Worm (Caenorhabditis elegans) whole organism, L4 larva: Measurements from ENCODE around the gene Y102A11A.2.

Experiments
- D1046.2 ChIP-seq: fragments of 200-800 bp; sonication (Bioruptor generic); IDR thresholded peaks from 2 replicates; pipeline ENCODE4 v1.3.6; 2022; ENCODE audit warnings: missing genetic modification characterization, missing compliant biosample characterization
- F37D6.2 ChIP-seq: sonication (generic microtip); optimal IDR thresholded peaks from 2 replicates; lab custom pipeline; 2016; ENCODE audit warnings: mild to moderate bottlenecking, missing genetic modification characterization, missing compliant biosample characterization
- R02D3.7 ChIP-seq: fragments of 150-350 bp; sonication (generic microtip); optimal IDR thresholded peaks from 3 replicates; lab custom pipeline; 2014; ENCODE audit warnings: missing biosample characterization, missing genetic modification characterization
- T20F7.1 ChIP-seq: fragments of 200-800 bp; sonication (Bioruptor generic); optimal IDR thresholded peaks from 2 replicates; lab custom pipeline; 2018; ENCODE audit warnings: mild to moderate bottlenecking, missing genetic modification characterization, missing compliant biosample characterization
- T26A8.4 ChIP-seq: fragments of 200-800 bp; sonication (Bioruptor generic); IDR thresholded peaks from 2 replicates; pipeline ENCODE4 v1.3.6; 2022; ENCODE audit warnings: missing genetic modification characterization, missing compliant biosample characterization
- Y48G9A.11 ChIP-seq: fragments of 200-800 bp; sonication (Bioruptor generic); IDR thresholded peaks from 2 replicates; pipeline ENCODE4 v1.3.6; 2022; ENCODE audit warnings: missing genetic modification reagents, missing genetic modification characterization, missing compliant biosample characterization
- ZK337.2 ChIP-seq: fragments of 200-800 bp; sonication (Bioruptor generic); IDR thresholded peaks from 2 replicates; pipeline ENCODE4 v1.3.6; 2022; ENCODE audit warnings: missing genetic modification reagents, missing genetic modification characterization, missing compliant biosample characterization
- aha-1 ChIP-seq: fragments of 150-350 bp; peaks from one replicate; lab custom pipeline; 2014; ENCODE audit warnings: missing biosample characterization, missing genetic modification characterization
- ama-1 ChIP-seq: fragments of 150-350 bp; optimal IDR thresholded peaks from 2 replicates; lab custom pipeline; 2014; ENCODE audit warnings: inconsistent platforms, mixed read lengths
- attf-4 ChIP-seq: sonication (generic microtip); optimal IDR thresholded peaks from 3 replicates; lab custom pipeline; 2017; ENCODE audit warnings: missing biosample characterization, missing genetic modification characterization
- ceh-28 ChIP-seq: fragments of 150-350 bp; optimal IDR thresholded peaks from 2 replicates; lab custom pipeline; 2014; ENCODE audit warnings: missing biosample characterization, missing genetic modification reagents, missing genetic modification characterization
- ceh-44 ChIP-seq: fragments of 200-800 bp; sonication (Bioruptor generic); IDR thresholded peaks from 2 replicates; pipeline ENCODE4 v1.3.6; 2022; ENCODE audit warnings: missing genetic modification reagents, missing genetic modification characterization, missing compliant biosample characterization
- ces-1 ChIP-seq: fragments of 150-350 bp; sonication (generic microtip); optimal IDR thresholded peaks from 4 replicates; lab custom pipeline; 2014; ENCODE audit warnings: missing biosample characterization, missing genetic modification reagents, missing genetic modification characterization
- daf-16 ChIP-seq, 3 experiments: sonication (generic microtip); optimal IDR thresholded peaks; 2 replicates each; lab custom pipeline; 2016 to 2017; ENCODE audit warnings: missing genetic modification characterization in 3 of 3, missing genetic modification reagents in 3 of 3, mild to moderate bottlenecking in 2 of 3, missing compliant biosample characterization in 2 of 3, missing biosample characterization in 1 of 3, moderate library complexity in 1 of 3
- dmd-8 ChIP-seq: fragments of 200-800 bp; sonication (Bioruptor generic); IDR thresholded peaks from 2 replicates; pipeline ENCODE4 v1.3.6; 2022; ENCODE audit warnings: missing genetic modification characterization, missing compliant biosample characterization
- dmd-9 ChIP-seq: fragments of 200-800 bp; sonication (Bioruptor generic); IDR thresholded peaks from 2 replicates; pipeline ENCODE4 v1.3.6; 2022; ENCODE audit warnings: missing genetic modification reagents, missing genetic modification characterization, missing compliant biosample characterization
- duxl-1 ChIP-seq: sonication (generic microtip); optimal IDR thresholded peaks from 2 replicates; lab custom pipeline; 2016; ENCODE audit warnings: mild to moderate bottlenecking, missing genetic modification characterization, moderate library complexity, missing compliant biosample characterization; ENCODE audit not compliant: poor library complexity
- dve-1 ChIP-seq: sonication (generic microtip); optimal IDR thresholded peaks from 2 replicates; lab custom pipeline; 2017; ENCODE audit warnings: antibody characterized with exemption, mild to moderate bottlenecking, missing genetic modification characterization, missing compliant biosample characterization; ENCODE audit not compliant: insufficient read depth
- egl-43 ChIP-seq: fragments of 200-800 bp; sonication (Bioruptor generic); IDR thresholded peaks from 2 replicates; pipeline ENCODE4 v1.3.6; 2022; ENCODE audit warnings: missing genetic modification reagents, missing genetic modification characterization, missing compliant biosample characterization
- fos-1 ChIP-seq: fragments of 150-350 bp; optimal IDR thresholded peaks from 2 replicates; lab custom pipeline; 2014; ENCODE audit warnings: missing biosample characterization, missing genetic modification characterization
- gei-8 ChIP-seq: fragments of 200-800 bp; sonication (Bioruptor generic); optimal IDR thresholded peaks from 2 replicates; lab custom pipeline; 2018; ENCODE audit warnings: mild to moderate bottlenecking, missing genetic modification characterization, missing compliant biosample characterization
- hlh-30 ChIP-seq: sonication (generic microtip); optimal IDR thresholded peaks from 2 replicates; lab custom pipeline; 2017; ENCODE audit warnings: antibody characterized with exemption, mild to moderate bottlenecking, missing genetic modification characterization, missing compliant biosample characterization; ENCODE audit not compliant: insufficient read depth
- lin-1 ChIP-seq: fragments of 200-800 bp; sonication (Bioruptor generic); IDR thresholded peaks from 2 replicates; pipeline ENCODE4 v1.3.6; 2022; ENCODE audit warnings: missing genetic modification reagents, missing genetic modification characterization, missing compliant biosample characterization
- lin-13 ChIP-seq: fragments of 150-350 bp; optimal IDR thresholded peaks from 2 replicates; lab custom pipeline; 2014; ENCODE audit warnings: missing biosample characterization, missing genetic modification reagents, missing genetic modification characterization
- lin-15B ChIP-seq: fragments of 150-350 bp; sonication (generic microtip); optimal IDR thresholded peaks from 3 replicates; lab custom pipeline; 2014; ENCODE audit warnings: missing biosample characterization, missing genetic modification characterization
- madf-5 ChIP-seq, 2 experiments: fragments of 200-800 bp; sonication (Bioruptor generic); IDR thresholded peaks; 2 replicates each; pipeline ENCODE4 v1.3.6; 2022; ENCODE audit warnings: missing compliant biosample characterization in 2 of 2, missing genetic modification characterization in 2 of 2
- mep-1 ChIP-seq: fragments of 150-350 bp; sonication (generic microtip); optimal IDR thresholded peaks from 3 replicates; lab custom pipeline; 2014; ENCODE audit warnings: missing biosample characterization, missing genetic modification characterization
- mes-2 ChIP-seq: sonication (generic microtip); optimal IDR thresholded peaks from 2 replicates; lab custom pipeline; 2016; ENCODE audit warnings: missing genotype, mild to moderate bottlenecking, missing genetic modification characterization, missing compliant biosample characterization; ENCODE audit not compliant: poor library complexity, severe bottlenecking
- nhr-11 ChIP-seq: fragments of 150-350 bp; optimal IDR thresholded peaks from 2 replicates; lab custom pipeline; 2014; ENCODE audit warnings: missing biosample characterization, missing genetic modification characterization
- nhr-237 ChIP-seq: sonication (generic microtip); optimal IDR thresholded peaks from 2 replicates; lab custom pipeline; 2017; ENCODE audit warnings: missing biosample characterization, missing genetic modification characterization
- nhr-25 ChIP-seq: sonication (generic microtip); optimal IDR thresholded peaks from 2 replicates; lab custom pipeline; 2017; ENCODE audit warnings: missing genetic modification characterization, mild to moderate bottlenecking, missing compliant biosample characterization, antibody characterized with exemption, moderate library complexity, borderline replicate concordance; ENCODE audit not compliant: insufficient read depth
- nhr-28 ChIP-seq: fragments of 150-350 bp; optimal IDR thresholded peaks from 2 replicates; lab custom pipeline; 2014; ENCODE audit warnings: missing biosample characterization, missing genetic modification characterization
- nhr-41 ChIP-seq: fragments of 200-800 bp; sonication (Bioruptor generic); IDR thresholded peaks from 2 replicates; pipeline ENCODE4 v1.3.6; 2022; ENCODE audit warnings: missing genetic modification reagents, missing genetic modification characterization, missing compliant biosample characterization
- nhr-48 ChIP-seq: sonication (generic microtip); optimal IDR thresholded peaks from 2 replicates; lab custom pipeline; 2016; ENCODE audit warnings: mild to moderate bottlenecking, missing genetic modification characterization, missing compliant biosample characterization
- nhr-77 ChIP-seq: fragments of 150-350 bp; optimal IDR thresholded peaks from 2 replicates; lab custom pipeline; 2014; ENCODE audit warnings: missing biosample characterization, missing genetic modification characterization
- pqm-1 ChIP-seq: sonication (generic microtip); optimal IDR thresholded peaks from 2 replicates; lab custom pipeline; 2017; ENCODE audit warnings: missing biosample characterization, missing genetic modification characterization
- saeg-2 ChIP-seq: fragments of 200-800 bp; sonication (Bioruptor generic); IDR thresholded peaks from 2 replicates; pipeline ENCODE4 v1.3.6; 2022; ENCODE audit warnings: missing genetic modification reagents, missing genetic modification characterization, missing compliant biosample characterization
- sdz-12 ChIP-seq: fragments of 200-800 bp; sonication (Bioruptor generic); optimal IDR thresholded peaks from 2 replicates; lab custom pipeline; 2018; ENCODE audit warnings: mild to moderate bottlenecking, missing genetic modification characterization, missing compliant biosample characterization
- skn-1 ChIP-seq: fragments of 150-350 bp; optimal IDR thresholded peaks from 2 replicates; lab custom pipeline; 2014; ENCODE audit warnings: missing biosample characterization, missing genetic modification characterization
- snpc-1.2 ChIP-seq: fragments of 200-800 bp; sonication (Bioruptor generic); IDR thresholded peaks from 2 replicates; pipeline ENCODE4 v1.3.6; 2022; ENCODE audit warnings: missing genetic modification reagents, missing genetic modification characterization, missing compliant biosample characterization
- snpc-4 ChIP-seq: fragments of 150-350 bp; optimal IDR thresholded peaks from 2 replicates; lab custom pipeline; 2014; ENCODE audit warnings: missing biosample characterization, missing genetic modification characterization
- spr-1 ChIP-seq: sonication (generic microtip); optimal IDR thresholded peaks from 2 replicates; lab custom pipeline; 2016; ENCODE audit warnings: mild to moderate bottlenecking, missing genetic modification characterization, missing compliant biosample characterization
- tra-1 ChIP-seq: fragments of 200-800 bp; sonication (Bioruptor generic); IDR thresholded peaks from 2 replicates; pipeline ENCODE4 v1.3.6; 2022; ENCODE audit warnings: missing genetic modification reagents, missing genetic modification characterization, missing compliant biosample characterization
- unc-62 ChIP-seq, 3 experiments: fragments of 150-350 bp in 1 of 3; sonication (generic microtip); optimal IDR thresholded peaks in 2 of 3; peaks in 1 of 3; 1 replicate in 1 of 3; 2 replicates in 2 of 3; lab custom pipeline; 2014 to 2017; ENCODE audit warnings: missing biosample characterization in 3 of 3, missing genetic modification characterization in 3 of 3, missing genetic modification reagents in 3 of 3, missing genotype in 1 of 3
- vab-7 ChIP-seq: fragments of 200-800 bp; sonication (Bioruptor generic); IDR thresholded peaks from 2 replicates; pipeline ENCODE4 v1.3.6; 2022; ENCODE audit warnings: missing genetic modification reagents, missing genetic modification characterization, missing compliant biosample characterization
- zfp-2 ChIP-seq: sonication (generic microtip); optimal IDR thresholded peaks from 2 replicates; lab custom pipeline; 2016; ENCODE audit warnings: mild to moderate bottlenecking, missing genetic modification characterization, missing compliant biosample characterization
- zfp-3 ChIP-seq: fragments of 200-800 bp; sonication (Bioruptor generic); conservative IDR thresholded peaks from 2 replicates; pipeline ENCODE4 v1.3.6; 2022; ENCODE audit warnings: missing genetic modification reagents, missing genetic modification characterization, missing compliant biosample characterization
- zip-11 ChIP-seq: fragments of 200-800 bp; sonication (Bioruptor generic); IDR thresholded peaks from 2 replicates; pipeline ENCODE4 v1.3.6; 2022; ENCODE audit warnings: missing genetic modification characterization, missing compliant biosample characterization
- ztf-7 ChIP-seq: fragments of 150-350 bp; optimal IDR thresholded peaks from 2 replicates; lab custom pipeline; 2014; ENCODE audit warnings: missing biosample characterization, missing genetic modification characterization

Gene Y102A11A.2

DNA sequence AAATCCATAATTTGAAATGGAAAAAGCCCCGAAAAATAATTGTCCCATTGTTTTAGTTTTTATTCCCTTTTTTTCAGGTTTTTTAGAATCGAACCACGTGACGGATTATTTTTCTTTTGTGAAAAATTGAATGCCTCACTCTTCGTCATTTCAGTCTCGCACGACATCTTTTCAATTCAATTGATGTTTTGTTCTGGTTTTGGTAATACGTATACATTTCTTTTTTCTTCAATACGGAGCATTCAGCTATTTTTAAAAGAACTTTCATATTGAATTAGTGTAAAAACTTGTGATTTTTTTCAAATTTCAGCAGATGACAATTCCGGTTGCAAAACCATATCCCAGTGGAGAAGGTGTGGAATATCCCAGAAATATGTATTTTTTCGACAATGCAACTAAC is 38.3 kb downstream of the Y102A11A.2 start, which contains the start of gene F49H12.7:
TSS of gene F49H12.7 (plus strand) at position 301 of the 400 bp plus-strand sequence.
- TF ChIP-seq dve-1 (tag; lab: Kevin White, UChicago) (peak; percentile 4), lin-15B (tag; lab: Kevin White, UChicago) (no peak)

DNA sequence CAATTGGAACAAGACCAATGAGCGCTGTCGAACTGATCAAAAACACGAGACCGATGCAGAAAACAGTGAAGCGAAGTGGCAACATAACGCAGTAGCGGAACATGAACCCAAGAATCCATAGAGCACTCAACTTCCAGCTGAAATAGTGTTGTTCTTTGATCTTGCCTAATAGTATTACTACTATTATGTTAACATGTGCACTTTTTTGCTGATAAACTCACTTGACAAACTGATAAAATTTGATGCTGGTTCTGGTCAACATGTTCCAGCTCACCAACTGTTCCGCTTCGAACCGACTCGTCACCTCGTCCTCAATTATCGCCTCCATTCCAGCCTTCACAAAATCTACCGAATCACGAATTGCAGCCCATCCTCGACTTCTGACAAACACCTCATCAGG is 41.9 kb downstream of the Y102A11A.2 start:
- TF ChIP-seq ZK337.2 (GFP tag; lab: Robert Waterston, UW) (no peak), mes-2 (peak; percentile 4), ceh-44 (GFP tag; lab: Robert Waterston, UW) (no peak), zfp-3 (GFP tag; lab: Robert Waterston, UW) (no peak), ceh-28 (tag; lab: Kevin White, UChicago) (no peak), madf-5 (GFP tag; IDR thresholded peaks at IDR 0.05; lab: Robert Waterston, UW) (no peak), lin-13 (GFP tag; lab: Kevin White, UChicago) (no peak), mep-1 (tag; lab: Kevin White, UChicago) (no peak), pqm-1 (tag; lab: Kevin White, UChicago) (peak; percentile 51), snpc-4 (tag; lab: Kevin White, UChicago) (no peak), nhr-41 (GFP tag; lab: Robert Waterston, UW) (no peak), snpc-1.2 (GFP tag; lab: Robert Waterston, UW) (no peak), lin-15B (tag; lab: Kevin White, UChicago) (no peak), egl-43 (GFP tag; lab: Robert Waterston, UW) (no peak), nhr-237 (tag; lab: Kevin White, UChicago) (no peak), aha-1 (tag; lab: Kevin White, UChicago) (no peak), dmd-8 (no peak), fos-1 (tag; lab: Kevin White, UChicago) (no peak), zfp-2 (tag; lab: Kevin White, UChicago) (no peak), nhr-48 (no peak), dve-1 (tag; lab: Kevin White, UChicago) (peak; percentile 48), ces-1 (GFP tag; lab: Kevin White, UChicago) (no peak), dmd-9 (no peak), nhr-11 (tag; lab: Kevin White, UChicago) (no peak), duxl-1 (tag; lab: Kevin White, UChicago) (no peak), D1046.2 (GFP tag; lab: Robert Waterston, UW) (no peak), tra-1 (GFP tag; lab: Robert Waterston, UW) (no peak), F37D6.2 (tag; lab: Kevin White, UChicago) (no peak), vab-7 (GFP tag; lab: Robert Waterston, UW) (no peak), Y48G9A.11 (GFP tag; lab: Robert Waterston, UW) (no peak), unc-62 (GFP tag; optimal IDR thresholded peaks at IDR 0.05 in 1 of 2; lab: Kevin White, UChicago) (no peak), unc-62 (tag; optimal IDR thresholded peaks at IDR 0.05; lab: Kevin White, UChicago) (no peak), daf-16 (GFP tag; optimal IDR thresholded peaks at IDR 0.05; lab: Kevin White, UChicago) (no peak), daf-16 (tag; optimal IDR thresholded peaks at IDR 0.05; lab: Kevin White, UChicago) (peak; percentile 83), nhr-77 (tag; lab: Kevin White, UChicago) (peak; percentile 59), zip-11 (GFP tag; lab: Robert Waterston, UW) (no peak), attf-4 (tag; lab: Kevin White, UChicago) (no peak), T20F7.1 (GFP tag; lab: Kevin White, UChicago) (no peak), skn-1 (no peak), spr-1 (no peak), ama-1 (lab: Kevin White, UChicago) (no peak), hlh-30 (tag; lab: Kevin White, UChicago) (no peak), lin-1 (GFP tag; lab: Robert Waterston, UW) (no peak), ztf-7 (tag; lab: Kevin White, UChicago) (no peak), saeg-2 (GFP tag; lab: Robert Waterston, UW) (no peak), nhr-25 (tag; lab: Kevin White, UChicago) (no peak), nhr-28 (tag; lab: Kevin White, UChicago) (peak; percentile 58), R02D3.7 (tag; lab: Kevin White, UChicago) (no peak), sdz-12 (GFP tag; lab: Kevin White, UChicago) (no peak), gei-8 (no peak), T26A8.4 (GFP tag; lab: Robert Waterston, UW) (no peak)
